Fruit fly (Drosophila melanogaster) whole organism, embryonic: ENCODE results near the gene CG7789.

Experiments used
- ATbp ChIP-seq: fragments of 200-800 bp; sonication (Bioruptor generic); optimal IDR thresholded peaks from 2 replicates; lab custom pipeline; 2017; ENCODE audit warnings: missing biosample characterization, mild to moderate bottlenecking, missing genetic modification characterization, missing genetic modification reagents
- Awh ChIP-seq: fragments of 200-800 bp; sonication (Bioruptor generic); IDR thresholded peaks from 2 replicates; pipeline ENCODE4, ENCODE4 v1.3.6; 2022; ENCODE audit warnings: missing biosample characterization, missing genetic modification characterization
- BtbVII ChIP-seq: fragments of 200-800 bp; sonication (Bioruptor generic); optimal IDR thresholded peaks from 3 replicates; lab custom pipeline; 2017; ENCODE audit warnings: missing biosample characterization, mild to moderate bottlenecking, missing genetic modification characterization
- CG10565 ChIP-seq: fragments of 200-800 bp; sonication (Bioruptor generic); optimal IDR thresholded peaks from 3 replicates; lab custom pipeline; 2016; ENCODE audit warnings: missing biosample characterization, mild to moderate bottlenecking, missing genetic modification characterization
- CG1233 ChIP-seq: fragments of 200-800 bp; sonication (Bioruptor generic); optimal IDR thresholded peaks from 4 replicates; lab custom pipeline; 2018; ENCODE audit warnings: missing biosample characterization, mild to moderate bottlenecking, missing genetic modification characterization
- CG13123 ChIP-seq: fragments of 200-800 bp; sonication (Bioruptor generic); optimal IDR thresholded peaks from 2 replicates; lab custom pipeline; 2016; ENCODE audit warnings: missing biosample characterization, missing genetic modification characterization
- CG14860 ChIP-seq: fragments of 200-800 bp; sonication (Bioruptor generic); IDR thresholded peaks from 3 replicates; pipeline ENCODE4 v1.3.6; 2022; ENCODE audit warnings: missing biosample characterization, missing genetic modification characterization; ENCODE audit not compliant: partially characterized antibody
- CG15269 ChIP-seq: fragments of 200-800 bp; sonication (Bioruptor generic); optimal IDR thresholded peaks from 2 replicates; lab custom pipeline; 2018; ENCODE audit warnings: missing biosample characterization, mild to moderate bottlenecking, missing genetic modification characterization, moderate library complexity
- CG17568 ChIP-seq: fragments of 200-800 bp; sonication (Bioruptor generic); optimal IDR thresholded peaks from 2 replicates; lab custom pipeline; 2018; ENCODE audit warnings: missing biosample characterization, mild to moderate bottlenecking, missing genetic modification characterization, moderate library complexity
- CG18262 ChIP-seq: fragments of 200-800 bp; optimal IDR thresholded peaks from 3 replicates; lab custom pipeline; 2019; ENCODE audit warnings: missing biosample characterization, mild to moderate bottlenecking, missing genetic modification characterization, moderate library complexity
- CG2199 ChIP-seq: fragments of 200-800 bp; sonication (Bioruptor generic); IDR thresholded peaks from 3 replicates; pipeline ENCODE4 v1.3.6; 2022; ENCODE audit warnings: missing biosample characterization, missing genetic modification characterization
- CG32532 ChIP-seq: fragments of 200-800 bp; sonication (Bioruptor generic); IDR thresholded peaks from 2 replicates; pipeline ENCODE4 v1.3.6; 2022; ENCODE audit warnings: missing biosample characterization, missing genetic modification characterization
- CG3995 ChIP-seq: fragments of 200-800 bp; sonication (Bioruptor generic); optimal IDR thresholded peaks from 3 replicates; lab custom pipeline; 2016; ENCODE audit warnings: missing biosample characterization, missing genetic modification characterization
- CG6813 ChIP-seq: fragments of 200-800 bp; sonication (Bioruptor generic); optimal IDR thresholded peaks from 2 replicates; lab custom pipeline; 2017; ENCODE audit warnings: missing biosample characterization, missing genetic modification characterization, mild to moderate bottlenecking, moderate library complexity, missing genetic modification reagents
- CG7963 ChIP-seq: fragments of 200-800 bp; sonication (Bioruptor generic); IDR thresholded peaks from 3 replicates; pipeline ENCODE4 v1.3.6; 2022; ENCODE audit warnings: missing biosample characterization, missing genetic modification characterization; ENCODE audit not compliant: partially characterized antibody
- CG8290 ChIP-seq, 3 experiments: fragments of 200-800 bp; sonication (Bioruptor generic); optimal IDR thresholded peaks; 2 replicates each; lab custom pipeline; 2016 to 2019; ENCODE audit warnings: missing biosample characterization in 3 of 3, missing genetic modification characterization in 3 of 3, mild to moderate bottlenecking in 2 of 3, moderate library complexity in 1 of 3
- CG9215 ChIP-seq: fragments of 200-800 bp; sonication (Bioruptor generic); IDR thresholded peaks from 2 replicates; pipeline ENCODE4 v1.3.6; 2022; ENCODE audit warnings: missing biosample characterization, missing genetic modification characterization
- CG9932 ChIP-seq: fragments of 200-800 bp; sonication (Bioruptor generic); IDR thresholded peaks from 2 replicates; pipeline ENCODE4 v1.3.6; 2022; ENCODE audit warnings: missing biosample characterization, missing genetic modification characterization
- Jarid2 ChIP-seq: fragments of 200-800 bp; sonication (Bioruptor generic); optimal IDR thresholded peaks from 3 replicates; lab custom pipeline; 2017; ENCODE audit warnings: mild to moderate bottlenecking, missing biosample characterization, missing genetic modification reagents, missing genetic modification characterization
- Lhr ChIP-seq: fragments of 200-800 bp; sonication (Bioruptor generic); optimal IDR thresholded peaks from 3 replicates; lab custom pipeline; 2017; ENCODE audit warnings: mild to moderate bottlenecking, missing biosample characterization, missing genetic modification reagents, missing genetic modification characterization
- MTF-1 ChIP-seq: fragments of 200-800 bp; sonication (Bioruptor generic); optimal IDR thresholded peaks from 2 replicates; lab custom pipeline; 2018; ENCODE audit warnings: missing biosample characterization, mild to moderate bottlenecking, missing genetic modification characterization, borderline replicate concordance
- NFAT ChIP-seq: fragments of 200-800 bp; sonication (Bioruptor generic); IDR thresholded peaks from 2 replicates; pipeline ENCODE4 v1.3.6; 2022; ENCODE audit warnings: missing biosample characterization, missing genetic modification characterization
- Ravus ChIP-seq: fragments of 200-800 bp; sonication (Bioruptor generic); IDR thresholded peaks from 2 replicates; pipeline ENCODE4 v1.3.6; 2022; ENCODE audit warnings: missing biosample characterization, missing genetic modification characterization
- Rx ChIP-seq: fragments of 200-800 bp; sonication (Bioruptor generic); IDR thresholded peaks from 2 replicates; pipeline ENCODE4 v1.3.6; 2022; ENCODE audit warnings: missing biosample characterization, missing genetic modification characterization
- Side ChIP-seq: fragments of 200-800 bp; sonication (Bioruptor generic); optimal IDR thresholded peaks from 2 replicates; lab custom pipeline; 2016; ENCODE audit warnings: missing biosample characterization, missing genetic modification characterization
- Sox102F ChIP-seq: fragments of 200-800 bp; sonication (Bioruptor generic); optimal IDR thresholded peaks from 2 replicates; lab custom pipeline; 2018; ENCODE audit warnings: missing biosample characterization, mild to moderate bottlenecking, missing genetic modification characterization, moderate library complexity
- ab ChIP-seq: fragments of 200-800 bp; sonication (Bioruptor generic); optimal IDR thresholded peaks from 2 replicates; lab custom pipeline; 2016; ENCODE audit warnings: missing biosample characterization, missing genetic modification characterization
- ac ChIP-seq: fragments of 200-800 bp; sonication (Bioruptor generic); optimal IDR thresholded peaks from 3 replicates; lab custom pipeline; 2017; ENCODE audit warnings: missing biosample characterization, mild to moderate bottlenecking, missing genetic modification characterization
- az2 ChIP-seq: fragments of 200-800 bp; sonication (Bioruptor generic); optimal IDR thresholded peaks from 3 replicates; lab custom pipeline; 2016; ENCODE audit warnings: missing biosample characterization, missing genetic modification characterization
- btn ChIP-seq: fragments of 200-800 bp; sonication (Bioruptor generic); optimal IDR thresholded peaks from 2 replicates; lab custom pipeline; 2016; ENCODE audit warnings: missing biosample characterization, missing genetic modification characterization
- cg ChIP-seq: fragments of 200-800 bp; sonication (Bioruptor generic); optimal IDR thresholded peaks from 3 replicates; lab custom pipeline; 2019; ENCODE audit warnings: missing biosample characterization, mild to moderate bottlenecking, missing genetic modification characterization, moderate library complexity
- danr ChIP-seq: fragments of 200-800 bp; sonication (Bioruptor generic); IDR thresholded peaks from 2 replicates; pipeline ENCODE4 v1.3.6; 2022; ENCODE audit warnings: missing biosample characterization, missing genetic modification characterization
- dm ChIP-seq: fragments of 200-800 bp; sonication (Bioruptor generic); optimal IDR thresholded peaks from 3 replicates; lab custom pipeline; 2016; ENCODE audit warnings: missing biosample characterization, missing genetic modification characterization
- fd3F ChIP-seq: fragments of 200-800 bp; sonication (Bioruptor generic); optimal IDR thresholded peaks from 2 replicates; lab custom pipeline; 2018; ENCODE audit warnings: missing biosample characterization, mild to moderate bottlenecking, missing genetic modification characterization, moderate library complexity
- fu2 ChIP-seq: fragments of 200-800 bp; sonication (Bioruptor generic); optimal IDR thresholded peaks from 2 replicates; lab custom pipeline; 2016; ENCODE audit warnings: missing biosample characterization, missing genetic modification characterization
- ind ChIP-seq: fragments of 200-800 bp; sonication (Bioruptor generic); optimal IDR thresholded peaks from 3 replicates; lab custom pipeline; 2016; ENCODE audit warnings: missing biosample characterization, missing genetic modification characterization
- inv ChIP-seq: fragments of 200-800 bp; sonication (Bioruptor generic); IDR thresholded peaks from 2 replicates; pipeline ENCODE4 v1.3.6; 2022; ENCODE audit warnings: missing biosample characterization, missing genetic modification characterization; ENCODE audit not compliant: partially characterized antibody
- kah ChIP-seq: fragments of 200-800 bp; sonication (Bioruptor generic); optimal IDR thresholded peaks from 2 replicates; lab custom pipeline; 2018; ENCODE audit warnings: missing biosample characterization, mild to moderate bottlenecking, missing genetic modification characterization
- ken ChIP-seq: fragments of 200-800 bp; sonication (Bioruptor generic); IDR thresholded peaks from 3 replicates; pipeline ENCODE4 v1.3.6; 2022; ENCODE audit warnings: missing biosample characterization, missing genetic modification characterization
- mirr ChIP-seq: fragments of 200-800 bp; sonication (Bioruptor generic); optimal IDR thresholded peaks from 3 replicates; lab custom pipeline; 2018; ENCODE audit warnings: missing biosample characterization, mild to moderate bottlenecking, missing genetic modification characterization
- nau ChIP-seq: fragments of 200-800 bp; sonication (Bioruptor generic); optimal IDR thresholded peaks from 3 replicates; lab custom pipeline; 2017; ENCODE audit warnings: missing biosample characterization, mild to moderate bottlenecking, missing genetic modification characterization, missing genetic modification reagents
- nerfin-2 ChIP-seq: fragments of 200-800 bp; sonication (Bioruptor generic); IDR thresholded peaks from 2 replicates; pipeline ENCODE4 v1.3.6; 2022; ENCODE audit warnings: missing biosample characterization, missing genetic modification characterization; ENCODE audit not compliant: partially characterized antibody
- onecut ChIP-seq: fragments of 200-800 bp; sonication (Bioruptor generic); IDR thresholded peaks from 2 replicates; pipeline ENCODE4 v1.3.6; 2022; ENCODE audit warnings: missing biosample characterization, missing genetic modification characterization
- pan ChIP-seq, 4 experiments: fragments of >200 bp in 3 of 4; fragments of 200-800 bp in 1 of 4; sonication (Bioruptor generic) in 1 of 4; optimal IDR thresholded peaks in 3 of 4; IDR thresholded peaks in 1 of 4; 2 replicates each; pipeline versions ENCODE4 v1.3.6 to Lab custom; 2017 to 2022; ENCODE audit warnings: missing biosample characterization in 2 of 4, missing genetic modification characterization in 2 of 4, mixed read lengths in 1 of 4
- sob ChIP-seq: fragments of 200-800 bp; sonication (Bioruptor generic); IDR thresholded peaks from 2 replicates; pipeline ENCODE4 v1.3.6; 2022; ENCODE audit warnings: missing biosample characterization, missing genetic modification characterization
- sug ChIP-seq: fragments of 200-800 bp; optimal IDR thresholded peaks from 2 replicates; lab custom pipeline; 2019; ENCODE audit warnings: missing biosample characterization, mild to moderate bottlenecking, missing genetic modification characterization, moderate library complexity
- tap ChIP-seq: fragments of 200-800 bp; optimal IDR thresholded peaks from 3 replicates; lab custom pipeline; 2019; ENCODE audit warnings: missing biosample characterization, mild to moderate bottlenecking, missing genetic modification characterization, moderate library complexity
- vvl ChIP-seq: fragments of 200-800 bp; sonication (Bioruptor generic); IDR thresholded peaks from 2 replicates; pipeline ENCODE4 v1.3.6; 2022; ENCODE audit warnings: missing biosample characterization, missing genetic modification characterization
- zen ChIP-seq: fragments of 200-800 bp; sonication (Bioruptor generic); optimal IDR thresholded peaks from 3 replicates; lab custom pipeline; 2018; ENCODE audit warnings: missing biosample characterization, mild to moderate bottlenecking, missing genetic modification characterization, moderate library complexity

The CG7789 gene

dm6 chr3R:29787891-29788549 lies 15.0 kb upstream of the CG7789 start:
- TF ChIP-seq kah (GFP tag; lab: Kevin White, UChicago), result peak; percentile 12
- peak; percentile 25 for TF ChIP-seq mirr (GFP tag; lab: Kevin White, UChicago)
- TF ChIP-seq Jarid2 (GFP tag; lab: Kevin White, UChicago), result no peak
- no peak for TF ChIP-seq ken (GFP tag; lab: Robert Waterston, UW)
- TF ChIP-seq danr (GFP tag; lab: Robert Waterston, UW), result no peak
- peak; percentile 77 for TF ChIP-seq sug (tag; lab: Kevin White, UChicago)
- no peak for TF ChIP-seq dm (GFP tag; lab: Kevin White, UChicago)
- peak; percentile 8; the same call in 1 of the 2 replicates for TF ChIP-seq vvl (GFP tag; lab: Robert Waterston, UW)
- no peak for TF ChIP-seq ind (GFP tag; lab: Kevin White, UChicago)
- no peak for TF ChIP-seq fu2 (GFP tag; lab: Kevin White, UChicago)
- no peak for TF ChIP-seq ac
- no peak for TF ChIP-seq CG9215 (GFP tag; lab: Robert Waterston, UW)
- TF ChIP-seq CG2199, result no peak
- TF ChIP-seq az2 (GFP tag; lab: Kevin White, UChicago), result no peak
- no peak for TF ChIP-seq MTF-1 (GFP tag; lab: Kevin White, UChicago)
- TF ChIP-seq nerfin-2 (GFP tag; lab: Robert Waterston, UW), result no peak
- no peak for TF ChIP-seq pan (optimal IDR thresholded peaks at IDR 0.05; lab: Kevin White, UChicago)
- no peak for TF ChIP-seq pan (GFP tag; optimal IDR thresholded peaks at IDR 0.05 in 1 of 2, IDR thresholded peaks at IDR 0.05 in 1 of 2)
- TF ChIP-seq zen (tag; lab: Kevin White, UChicago), result no peak
- peak; percentile 18 for TF ChIP-seq Sox102F (GFP tag; lab: Kevin White, UChicago)
- TF ChIP-seq CG6813 (GFP tag; lab: Kevin White, UChicago), result no peak
- TF ChIP-seq Lhr (GFP tag; lab: Kevin White, UChicago), result no peak
- peak; percentile 33 for TF ChIP-seq cg (GFP tag; lab: Kevin White, UChicago)
- TF ChIP-seq CG3995 (GFP tag; lab: Kevin White, UChicago), result no peak
- 0 out of 2 replicates have a peak, but pooled peaks have one; percentile 10 for TF ChIP-seq sob
- peak; percentile 11 for TF ChIP-seq CG15269 (tag; lab: Kevin White, UChicago)
- no peak for TF ChIP-seq CG7963
- no peak for TF ChIP-seq btn (GFP tag; lab: Kevin White, UChicago)
- TF ChIP-seq nau (GFP tag; lab: Kevin White, UChicago), result no peak
- no peak for TF ChIP-seq CG13123
- TF ChIP-seq fd3F (GFP tag; lab: Kevin White, UChicago), result no peak
- no peak for TF ChIP-seq tap (tag; lab: Kevin White, UChicago)
- no peak for TF ChIP-seq CG1233 (GFP tag; lab: Kevin White, UChicago)
- TF ChIP-seq Ravus (GFP tag; lab: Robert Waterston, UW), result no peak
- no peak for TF ChIP-seq BtbVII (GFP tag; lab: Kevin White, UChicago)
- no peak for TF ChIP-seq ab (GFP tag; lab: Kevin White, UChicago)
- TF ChIP-seq NFAT (GFP tag; lab: Robert Waterston, UW), result no peak
- TF ChIP-seq ATbp (GFP tag; lab: Kevin White, UChicago), result peak; percentile 29
- TF ChIP-seq CG14860 (GFP tag; lab: Robert Waterston, UW), result no peak
- TF ChIP-seq CG10565 (GFP tag; lab: Kevin White, UChicago), result no peak
- TF ChIP-seq Side (GFP tag; lab: Kevin White, UChicago), result no peak
- no peak for TF ChIP-seq CG32532
- TF ChIP-seq inv (GFP tag; lab: Robert Waterston, UW), result no peak
- no peak for TF ChIP-seq CG18262 (tag; lab: Kevin White, UChicago)
- no peak for TF ChIP-seq CG17568 (GFP tag; lab: Kevin White, UChicago)
- peak; percentile 35; the same call in 1 of the 2 replicates for TF ChIP-seq CG9932 (GFP tag; lab: Robert Waterston, UW)
- peak; percentile 73; the same call in 1 of the 2 replicates for TF ChIP-seq Awh (GFP tag; lab: Robert Waterston, UW)
- no peak for TF ChIP-seq onecut
- TF ChIP-seq CG8290 (GFP tag; optimal IDR thresholded peaks at IDR 0.05; lab: Kevin White, UChicago), result no peak
- TF ChIP-seq CG8290 (tag; optimal IDR thresholded peaks at IDR 0.05; lab: Kevin White, UChicago), result no peak
- no peak for TF ChIP-seq Rx (GFP tag; lab: Robert Waterston, UW)
